Worm (Caenorhabditis elegans) whole organism, L4/young adult: ENCODE results near the gene sdz-36.

Source experiments
- W03F9.2 ChIP-seq: fragments of 150-350 bp; optimal IDR thresholded peaks from 2 replicates; lab custom pipeline; 2014; ENCODE audit warnings: missing biosample characterization, missing genetic modification characterization
- dao-5 ChIP-seq: sonication (generic microtip); optimal IDR thresholded peaks from 2 replicates; lab custom pipeline; 2016; ENCODE audit warnings: missing genotype, missing genetic modification characterization, moderate library complexity, missing compliant biosample characterization
- him-1 ChIP-seq: sonication (generic microtip); optimal IDR thresholded peaks from 2 replicates; lab custom pipeline; 2016; ENCODE audit warnings: missing genotype, missing genetic modification reagents, missing genetic modification characterization, missing compliant biosample characterization

DNA sequence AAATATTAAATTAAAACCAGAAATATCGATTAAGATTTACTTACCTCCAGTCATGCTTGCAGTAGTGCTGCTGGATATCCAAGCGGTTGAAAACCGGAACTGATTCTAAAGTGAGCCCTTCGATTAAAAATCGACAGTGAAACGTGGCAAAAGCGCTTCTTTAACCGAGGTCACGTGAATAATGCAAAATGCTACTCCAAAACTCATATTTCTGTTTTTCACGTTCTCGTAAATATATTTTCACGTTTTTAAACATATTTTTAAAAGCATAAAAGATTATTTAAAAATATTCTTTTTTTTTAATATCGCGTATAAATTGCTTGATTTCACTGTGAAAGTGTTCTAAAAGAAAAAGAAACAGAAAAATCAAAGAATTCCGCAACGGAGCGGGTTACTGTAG lies 18.5 kb downstream of the sdz-36 start, which contains the start of gene ant-1.3:
- no peak for TF ChIP-seq dao-5 (tag; lab: Kevin White, UChicago)
- TF ChIP-seq W03F9.2, result no peak
- no peak for TF ChIP-seq him-1
